Worm (Caenorhabditis elegans) whole organism, young adult: ENCODE measurements around the gene ZK673.11.

ENCODE experiments used
- B0035.1 ChIP-seq: sonication (generic microtip); optimal IDR thresholded peaks from 2 replicates; lab custom pipeline; 2016; ENCODE audit warnings: missing genetic modification characterization, mild to moderate bottlenecking, missing compliant biosample characterization, missing genotype, missing genetic modification reagents
- B0336.3 ChIP-seq: fragments of 200-800 bp; sonication (Bioruptor generic); IDR thresholded peaks from 2 replicates; pipeline ENCODE4 v1.3.6; 2022; ENCODE audit warnings: missing genetic modification characterization, missing compliant biosample characterization
- D2030.7 ChIP-seq: fragments of 200-800 bp; sonication (Bioruptor generic); IDR thresholded peaks from 2 replicates; pipeline ENCODE4 v1.3.6; 2022; ENCODE audit warnings: missing genetic modification reagents, missing genetic modification characterization, missing compliant biosample characterization
- F10E7.11 ChIP-seq: sonication (generic microtip); optimal IDR thresholded peaks from 2 replicates; lab custom pipeline; 2017; ENCODE audit warnings: mild to moderate bottlenecking, missing genetic modification characterization, moderate library complexity, missing compliant biosample characterization
- F22D6.2 ChIP-seq: sonication (generic microtip); optimal IDR thresholded peaks from 2 replicates; lab custom pipeline; 2016; ENCODE audit warnings: mild to moderate bottlenecking, missing genetic modification characterization, missing compliant biosample characterization
- F52B5.7 ChIP-seq: sonication (generic microtip); optimal IDR thresholded peaks from 2 replicates; lab custom pipeline; 2016; ENCODE audit warnings: mild to moderate bottlenecking, missing genetic modification characterization, missing compliant biosample characterization
- F55B11.4 ChIP-seq: sonication (generic microtip); optimal IDR thresholded peaks from 2 replicates; lab custom pipeline; 2016; ENCODE audit warnings: missing compliant biosample characterization, missing genetic modification characterization, borderline replicate concordance; ENCODE audit not compliant: insufficient read depth
- T26A5.8 ChIP-seq: sonication (generic microtip); optimal IDR thresholded peaks from 2 replicates; lab custom pipeline; 2016; ENCODE audit warnings: missing genetic modification characterization, missing compliant biosample characterization
- Y53F4B.3 ChIP-seq: fragments of 200-800 bp; sonication (Bioruptor generic); IDR thresholded peaks from 2 replicates; pipeline ENCODE4 v1.3.6; 2022; ENCODE audit warnings: missing genetic modification reagents, missing genetic modification characterization, missing compliant biosample characterization
- Y56A3A.18 ChIP-seq: fragments of 200-800 bp; sonication (Bioruptor generic); IDR thresholded peaks from 2 replicates; pipeline ENCODE4 v1.3.6; 2022; ENCODE audit warnings: missing genetic modification reagents, missing genetic modification characterization, missing compliant biosample characterization
- Y67H2A.10 ChIP-seq: fragments of 200-800 bp; sonication (Bioruptor generic); conservative IDR thresholded peaks from 2 replicates; pipeline ENCODE4 v1.3.6; 2022; ENCODE audit warnings: missing genetic modification reagents, missing genetic modification characterization, missing compliant biosample characterization
- atf-7 ChIP-seq: sonication (generic microtip); optimal IDR thresholded peaks from 2 replicates; lab custom pipeline; 2017; ENCODE audit warnings: mild to moderate bottlenecking, missing genetic modification characterization, missing compliant biosample characterization
- ccch-3 ChIP-seq: fragments of 200-800 bp; sonication (Bioruptor generic); optimal IDR thresholded peaks from 2 replicates; lab custom pipeline; 2018; ENCODE audit warnings: mild to moderate bottlenecking, missing genetic modification characterization, missing compliant biosample characterization
- cebp-1 ChIP-seq, 2 experiments: fragments of 200-800 bp in 1 of 2; sonication (Bioruptor generic) in 1 of 2; sonication (generic microtip) in 1 of 2; IDR thresholded peaks in 1 of 2; optimal IDR thresholded peaks in 1 of 2; 2 replicates each; pipeline versions ENCODE4 v1.3.6 to Lab custom; 2017 to 2022; ENCODE audit warnings: missing compliant biosample characterization in 2 of 2, missing genetic modification characterization in 2 of 2, mild to moderate bottlenecking in 1 of 2, missing genetic modification reagents in 1 of 2, moderate library complexity in 1 of 2
- ceh-27 ChIP-seq: fragments of 200-800 bp; sonication (Bioruptor generic); optimal IDR thresholded peaks from 2 replicates; lab custom pipeline; 2018; ENCODE audit warnings: mild to moderate bottlenecking, missing genetic modification characterization, moderate library complexity, missing compliant biosample characterization
- chd-7 ChIP-seq: sonication (generic microtip); optimal IDR thresholded peaks from 2 replicates; lab custom pipeline; 2016; ENCODE audit warnings: mild to moderate bottlenecking, missing genetic modification characterization, moderate library complexity, missing compliant biosample characterization
- die-1 ChIP-seq: sonication (generic microtip); optimal IDR thresholded peaks from 2 replicates; lab custom pipeline; 2016; ENCODE audit warnings: missing genotype, mild to moderate bottlenecking, missing genetic modification characterization, missing compliant biosample characterization
- efl-1 ChIP-seq: fragments of 150-350 bp; optimal IDR thresholded peaks from 2 replicates; lab custom pipeline; 2014; ENCODE audit warnings: missing biosample characterization, missing genetic modification reagents, missing genetic modification characterization
- egl-44 ChIP-seq: fragments of 200-800 bp; sonication (Bioruptor generic); IDR thresholded peaks from 2 replicates; pipeline ENCODE4 v1.3.6; 2022; ENCODE audit warnings: missing genetic modification reagents, missing genetic modification characterization, missing compliant biosample characterization
- egrh-3 ChIP-seq: fragments of 200-800 bp; sonication (Bioruptor generic); IDR thresholded peaks from 2 replicates; pipeline ENCODE4 v1.3.6; 2022; ENCODE audit warnings: missing genetic modification reagents, missing genetic modification characterization, missing compliant biosample characterization
- ets-4 ChIP-seq: fragments of 200-800 bp; sonication (Bioruptor generic); optimal IDR thresholded peaks from 2 replicates; lab custom pipeline; 2018; ENCODE audit warnings: mild to moderate bottlenecking, missing genetic modification characterization, missing compliant biosample characterization
- fkh-3 ChIP-seq: sonication (generic microtip); optimal IDR thresholded peaks from 2 replicates; lab custom pipeline; 2016; ENCODE audit warnings: mild to moderate bottlenecking, missing genetic modification characterization, missing compliant biosample characterization
- him-1 ChIP-seq: sonication (generic microtip); optimal IDR thresholded peaks from 2 replicates; lab custom pipeline; 2016; ENCODE audit warnings: missing genotype, missing genetic modification reagents, missing genetic modification characterization, missing compliant biosample characterization
- hmg-1.2 ChIP-seq: fragments of 200-800 bp; sonication (Bioruptor generic); IDR thresholded peaks from 2 replicates; pipeline ENCODE4 v1.3.6; 2022; ENCODE audit warnings: missing genetic modification reagents, missing genetic modification characterization, missing compliant biosample characterization
- let-607 ChIP-seq, 2 experiments: fragments of 200-800 bp in 1 of 2; sonication (Bioruptor generic) in 1 of 2; sonication (generic microtip) in 1 of 2; optimal IDR thresholded peaks; 2 replicates each; lab custom pipeline; 2016 to 2018; ENCODE audit warnings: mild to moderate bottlenecking in 2 of 2, missing compliant biosample characterization in 2 of 2, missing genetic modification characterization in 2 of 2, moderate library complexity in 2 of 2, missing genotype in 1 of 2
- lin-26 ChIP-seq: fragments of 200-800 bp; sonication (Bioruptor generic); IDR thresholded peaks from 2 replicates; pipeline ENCODE4 v1.3.6; 2022; ENCODE audit warnings: missing genetic modification reagents, missing genetic modification characterization, missing compliant biosample characterization
- lin-54 ChIP-seq: fragments of 200-800 bp; sonication (Bioruptor generic); optimal IDR thresholded peaks from 2 replicates; lab custom pipeline; 2018; ENCODE audit warnings: mild to moderate bottlenecking, missing genetic modification characterization, missing compliant biosample characterization
- lsl-1 ChIP-seq: fragments of 200-800 bp; sonication (Bioruptor generic); optimal IDR thresholded peaks from 2 replicates; lab custom pipeline; 2018; ENCODE audit warnings: mild to moderate bottlenecking, missing genetic modification characterization, moderate library complexity, missing compliant biosample characterization
- lsy-27 ChIP-seq: sonication (generic microtip); optimal IDR thresholded peaks from 2 replicates; lab custom pipeline; 2017; ENCODE audit warnings: missing genetic modification characterization, mild to moderate bottlenecking, missing compliant biosample characterization, antibody characterized with exemption, missing genotype, borderline replicate concordance; ENCODE audit not compliant: insufficient read depth
- madf-10 ChIP-seq: sonication (generic microtip); optimal IDR thresholded peaks from 2 replicates; lab custom pipeline; 2016; ENCODE audit warnings: mild to moderate bottlenecking, missing genetic modification characterization, missing compliant biosample characterization
- madf-3 ChIP-seq: fragments of 200-800 bp; sonication (Bioruptor generic); IDR thresholded peaks from 2 replicates; pipeline ENCODE4 v1.3.6; 2022; ENCODE audit warnings: missing genetic modification reagents, missing genetic modification characterization, missing compliant biosample characterization
- madf-6 ChIP-seq: fragments of 200-800 bp; sonication (Bioruptor generic); IDR thresholded peaks from 2 replicates; pipeline ENCODE4 v1.3.6; 2022; ENCODE audit warnings: missing genetic modification reagents, missing genetic modification characterization, missing compliant biosample characterization
- mcd-1 ChIP-seq: fragments of 200-800 bp; sonication (Bioruptor generic); IDR thresholded peaks from 2 replicates; pipeline ENCODE4 v1.3.6; 2022; ENCODE audit warnings: missing genetic modification reagents, missing genetic modification characterization, missing compliant biosample characterization
- nfyb-1 ChIP-seq: fragments of 200-800 bp; sonication (Bioruptor generic); IDR thresholded peaks from 2 replicates; pipeline ENCODE4 v1.3.6; 2022; ENCODE audit warnings: missing genetic modification reagents, missing genetic modification characterization, missing compliant biosample characterization
- nhr-179 ChIP-seq: sonication (generic microtip); optimal IDR thresholded peaks from 2 replicates; lab custom pipeline; 2016; ENCODE audit warnings: mild to moderate bottlenecking, missing genetic modification characterization, missing compliant biosample characterization
- nhr-27 ChIP-seq: fragments of 200-800 bp; sonication (Bioruptor generic); optimal IDR thresholded peaks from 2 replicates; lab custom pipeline; 2018; ENCODE audit warnings: mild to moderate bottlenecking, missing genetic modification characterization, moderate library complexity, missing compliant biosample characterization
- pbrm-1 ChIP-seq: fragments of 200-800 bp; sonication (Bioruptor generic); IDR thresholded peaks from 2 replicates; pipeline ENCODE4 v1.3.6; 2022; ENCODE audit warnings: missing genetic modification reagents, missing genetic modification characterization, missing compliant biosample characterization
- rec-8 ChIP-seq, 2 experiments: sonication (generic microtip); optimal IDR thresholded peaks; 2 replicates each; lab custom pipeline; 2016; ENCODE audit warnings: mild to moderate bottlenecking in 2 of 2, missing genetic modification characterization in 2 of 2, missing genetic modification reagents in 2 of 2, missing genotype in 2 of 2, missing biosample characterization in 1 of 2, missing compliant biosample characterization in 1 of 2, moderate library complexity in 1 of 2
- rpc-1 ChIP-seq, 2 experiments: fragments of 150-350 bp in 1 of 2; sonication (generic microtip) in 1 of 2; optimal IDR thresholded peaks; 2 replicates each; lab custom pipeline; 2014 to 2018; ENCODE audit warnings: missing biosample characterization in 1 of 2, missing genetic modification characterization in 1 of 2, missing genetic modification reagents in 1 of 2, missing genotype in 1 of 2
- snpc-4 ChIP-seq, 5 experiments: fragments of 150-350 bp in 1 of 5; sonication (generic microtip) in 4 of 5; optimal IDR thresholded peaks; 2 replicates each; lab custom pipeline; 2014 to 2018; ENCODE audit warnings: missing genetic modification characterization in 5 of 5, missing biosample characterization in 3 of 5, antibody characterized with exemption in 2 of 5, mild to moderate bottlenecking in 2 of 5, missing compliant biosample characterization in 2 of 5, missing genotype in 2 of 5, moderate library complexity in 2 of 5, missing genetic modification reagents in 1 of 5
- zim-3 ChIP-seq: sonication (generic microtip); optimal IDR thresholded peaks from 2 replicates; lab custom pipeline; 2017; ENCODE audit warnings: mild to moderate bottlenecking, missing genetic modification characterization, moderate library complexity, missing compliant biosample characterization
- ztf-22 ChIP-seq: fragments of 200-800 bp; sonication (Bioruptor generic); optimal IDR thresholded peaks from 2 replicates; lab custom pipeline; 2018; ENCODE audit warnings: mild to moderate bottlenecking, missing genetic modification characterization, moderate library complexity, missing compliant biosample characterization
- ztf-26 ChIP-seq: sonication (generic microtip); optimal IDR thresholded peaks from 2 replicates; lab custom pipeline; 2017; ENCODE audit warnings: missing genetic modification characterization, missing compliant biosample characterization
- ztf-3 ChIP-seq: fragments of 200-800 bp; sonication (Bioruptor generic); optimal IDR thresholded peaks from 2 replicates; lab custom pipeline; 2018; ENCODE audit warnings: mild to moderate bottlenecking, missing genetic modification characterization, missing compliant biosample characterization
- ztf-6 ChIP-seq: fragments of 200-800 bp; sonication (Bioruptor generic); IDR thresholded peaks from 2 replicates; pipeline ENCODE4 v1.3.6; 2022; ENCODE audit warnings: missing genetic modification reagents, missing genetic modification characterization, missing compliant biosample characterization

The ZK673.11 gene

DNA sequence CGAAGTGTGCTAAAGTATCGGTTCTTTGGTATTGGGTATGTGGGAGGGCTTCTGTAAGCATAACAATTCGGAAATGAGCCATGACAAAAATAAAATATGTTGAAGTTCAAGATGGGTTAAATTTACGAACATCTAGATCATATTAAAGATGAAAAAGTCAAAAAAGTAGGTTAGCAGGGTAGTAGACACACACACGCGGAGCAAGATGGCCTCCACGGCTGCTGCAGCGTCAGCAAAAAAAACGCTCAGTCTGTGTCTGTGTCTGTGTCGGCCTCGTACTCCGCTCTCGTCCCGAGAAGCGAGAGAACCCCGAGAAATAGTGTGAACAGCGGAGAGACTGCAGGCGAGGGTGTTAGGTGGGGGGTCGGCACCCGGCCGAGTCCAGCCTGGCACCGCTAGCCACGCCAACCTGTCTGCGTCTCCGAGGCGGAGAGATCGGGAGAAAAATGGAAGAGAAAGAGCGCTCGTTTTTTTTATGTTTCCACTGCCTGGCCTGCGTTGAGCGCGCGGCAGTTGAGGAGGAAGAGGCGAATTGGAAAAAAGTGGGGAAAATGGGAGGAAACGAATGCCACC lies 45.5 kb downstream of the ZK673.11 start, which contains the start of gene myrf-1 (continued):
- TF ChIP-seq ccch-3 (GFP tag; lab: Kevin White, UChicago) (no peak), ztf-26 (peak; percentile 33), B0336.3 (GFP tag; lab: Robert Waterston, UW) (no peak), ztf-6 (no peak), atf-7 (tag; lab: Kevin White, UChicago) (peak; percentile 44), fkh-3 (tag; lab: Kevin White, UChicago) (no peak), ztf-22 (GFP tag; lab: Kevin White, UChicago) (no peak), lin-54 (GFP tag; lab: Kevin White, UChicago) (peak; percentile 50), pbrm-1 (GFP tag; lab: Robert Waterston, UW) (peak; percentile 69; the same call in 1 of the 2 replicates), F55B11.4 (no peak), lsl-1 (GFP tag; lab: Kevin White, UChicago) (no peak), D2030.7 (GFP tag; lab: Robert Waterston, UW) (no peak), F52B5.7 (no peak), F10E7.11 (tag; lab: Kevin White, UChicago) (no peak), snpc-4 (GFP tag; optimal IDR thresholded peaks at IDR 0.05; lab: Kevin White, UChicago) (no peak), snpc-4 (tag; optimal IDR thresholded peaks at IDR 0.05; lab: Kevin White, UChicago) (peak in 1 of 4 experiments; percentile 35), lin-26 (peak; percentile 79), Y53F4B.3 (no peak), nhr-27 (no peak), egrh-3 (peak; percentile 97), T26A5.8 (tag; lab: Kevin White, UChicago) (no peak), rpc-1 (optimal IDR thresholded peaks at IDR 0.05; lab: Kevin White, UChicago) (no peak), rpc-1 (tag; optimal IDR thresholded peaks at IDR 0.05; lab: Kevin White, UChicago) (no peak), nhr-179 (no peak), cebp-1 (GFP tag; IDR thresholded peaks at IDR 0.05; lab: Robert Waterston, UW) (peak; percentile 25; the same call in 1 of the 2 replicates), cebp-1 (tag; optimal IDR thresholded peaks at IDR 0.05; lab: Kevin White, UChicago) (peak; percentile 84), madf-3 (no peak; the same call in 1 of the 2 replicates), B0035.1 (no peak), madf-10 (tag; lab: Kevin White, UChicago) (peak; percentile 57), ceh-27 (GFP tag; lab: Kevin White, UChicago) (peak; percentile 74), ztf-3 (GFP tag; lab: Kevin White, UChicago) (no peak), chd-7 (peak; percentile 79), nfyb-1 (GFP tag; lab: Robert Waterston, UW) (peak; percentile 75; the same call in 1 of the 2 replicates), F22D6.2 (tag; lab: Kevin White, UChicago) (no peak), let-607 (tag; optimal IDR thresholded peaks at IDR 0.05; lab: Kevin White, UChicago) (peak; percentile 57 to 65), efl-1 (GFP tag; lab: Kevin White, UChicago) (no peak), egl-44 (GFP tag; lab: Robert Waterston, UW) (no peak; the same call in 1 of the 2 replicates), Y56A3A.18 (GFP tag; lab: Robert Waterston, UW) (no peak), zim-3 (tag; lab: Kevin White, UChicago) (no peak), die-1 (peak; percentile 62), madf-6 (peak; percentile 12; the same call in 1 of the 2 replicates), mcd-1 (GFP tag; lab: Robert Waterston, UW) (peak; percentile 81), Y67H2A.10 (no peak; the same call in 1 of the 2 replicates), hmg-1.2 (GFP tag; lab: Robert Waterston, UW) (peak; percentile 91), ets-4 (peak; percentile 64), rec-8 (tag; optimal IDR thresholded peaks at IDR 0.05; lab: Kevin White, UChicago) (no peak), him-1 (no peak), lsy-27 (tag; lab: Kevin White, UChicago) (no peak)
